Fruit fly (Drosophila melanogaster) whole organism, adult: ENCODE data around the gene Ugt303B1.

Experiments
- CG11617 ChIP-seq: fragments of 200-800 bp; sonication (Bioruptor generic); optimal IDR thresholded peaks from 2 replicates; lab custom pipeline; 2017; ENCODE audit warnings: mild to moderate bottlenecking, missing biosample characterization, missing genetic modification reagents, missing genetic modification characterization
- CG12768 ChIP-seq: fragments of 200-800 bp; sonication (Bioruptor generic); optimal IDR thresholded peaks from 2 replicates; lab custom pipeline; 2017; ENCODE audit warnings: missing biosample characterization, missing genetic modification characterization, mild to moderate bottlenecking, moderate library complexity, missing genetic modification reagents
- CG14711 ChIP-seq: fragments of 200-800 bp; sonication (Bioruptor generic); optimal IDR thresholded peaks from 2 replicates; lab custom pipeline; 2018; ENCODE audit warnings: missing biosample characterization, mild to moderate bottlenecking, missing genetic modification characterization, moderate library complexity
- CG1620 ChIP-seq: fragments of 200-800 bp; sonication (Bioruptor generic); optimal IDR thresholded peaks from 2 replicates; lab custom pipeline; 2016; ENCODE audit warnings: missing biosample characterization, missing genetic modification characterization
- CG33017 ChIP-seq: fragments of 200-800 bp; sonication (Bioruptor generic); optimal IDR thresholded peaks from 2 replicates; lab custom pipeline; 2018; ENCODE audit warnings: missing biosample characterization, mild to moderate bottlenecking, missing genetic modification characterization, moderate library complexity
- CG5204 ChIP-seq: fragments of 200-800 bp; sonication (Bioruptor generic); optimal IDR thresholded peaks from 2 replicates; lab custom pipeline; 2016; ENCODE audit warnings: missing biosample characterization, missing genetic modification characterization
- CG7045 ChIP-seq: fragments of 200-800 bp; sonication (Bioruptor generic); optimal IDR thresholded peaks from 2 replicates; lab custom pipeline; 2017; ENCODE audit warnings: missing biosample characterization, mild to moderate bottlenecking, missing genetic modification characterization
- CG7101 ChIP-seq: fragments of 200-800 bp; sonication (Bioruptor generic); optimal IDR thresholded peaks from 2 replicates; lab custom pipeline; 2018; ENCODE audit warnings: missing biosample characterization, mild to moderate bottlenecking, missing genetic modification characterization, moderate library complexity
- Clk ChIP-seq: fragments of 200-800 bp; sonication (Bioruptor generic); optimal IDR thresholded peaks from 2 replicates; lab custom pipeline; 2017; ENCODE audit warnings: missing biosample characterization, missing genetic modification characterization
- Crg-1 ChIP-seq: fragments of 200-800 bp; sonication (Bioruptor generic); optimal IDR thresholded peaks from 2 replicates; lab custom pipeline; 2016; ENCODE audit warnings: missing biosample characterization, missing genetic modification characterization
- Hr96 ChIP-seq: fragments of 200-800 bp; sonication (Bioruptor generic); optimal IDR thresholded peaks from 2 replicates; lab custom pipeline; 2016; ENCODE audit warnings: missing biosample characterization, missing genetic modification characterization
- Mnt ChIP-seq: fragments of 200-800 bp; sonication (Bioruptor generic); optimal IDR thresholded peaks from 2 replicates; lab custom pipeline; 2016; ENCODE audit warnings: missing biosample characterization, mild to moderate bottlenecking, missing genetic modification characterization
- bab1 ChIP-seq: fragments of 200-800 bp; sonication (Bioruptor generic); optimal IDR thresholded peaks from 3 replicates; lab custom pipeline; 2019; ENCODE audit warnings: missing biosample characterization, mild to moderate bottlenecking, missing genetic modification characterization, moderate library complexity
- cic ChIP-seq: fragments of 200-800 bp; sonication (Bioruptor generic); optimal IDR thresholded peaks from 2 replicates; lab custom pipeline; 2017; ENCODE audit warnings: missing biosample characterization, mild to moderate bottlenecking, missing genetic modification characterization, moderate library complexity
- cnc ChIP-seq, 2 experiments: fragments of >200 bp; optimal IDR thresholded peaks; 2 replicates each; lab custom pipeline; 2017
- kay ChIP-seq: fragments of 200-800 bp; sonication (Bioruptor generic); peaks from one replicate; lab custom pipeline; 2016; ENCODE audit warnings: missing biosample characterization, missing genetic modification characterization, borderline replicate concordance
- ovo ChIP-seq: fragments of 200-800 bp; sonication (Bioruptor generic); optimal IDR thresholded peaks from 2 replicates; lab custom pipeline; 2016; ENCODE audit warnings: missing biosample characterization, missing genetic modification characterization
- pad ChIP-seq: fragments of 200-800 bp; sonication (Bioruptor generic); optimal IDR thresholded peaks from 3 replicates; lab custom pipeline; 2017; ENCODE audit warnings: missing biosample characterization, missing genetic modification characterization, mild to moderate bottlenecking, moderate library complexity, missing genetic modification reagents
- tj ChIP-seq: fragments of 200-800 bp; sonication (Bioruptor generic); optimal IDR thresholded peaks from 3 replicates; lab custom pipeline; 2017; ENCODE audit warnings: missing biosample characterization, mild to moderate bottlenecking, missing genetic modification characterization, moderate library complexity
- toe ChIP-seq: fragments of 200-800 bp; sonication (Bioruptor generic); optimal IDR thresholded peaks from 2 replicates; lab custom pipeline; 2016; ENCODE audit warnings: missing biosample characterization, missing genetic modification characterization

Gene Ugt303B1

dm6 chr3R:23521483-23521882 lies 15.0 kb downstream of the Ugt303B1 start, which contains the start of gene CG10177:
Gene CG10177 (minus strand): TSS chr3R:23521583.
- TF ChIP-seq bab1 (GFP tag; lab: Kevin White, UChicago) (no peak), Clk (GFP tag; lab: Kevin White, UChicago) (no peak), cic (no peak), Mnt (GFP tag; lab: Kevin White, UChicago) (no peak), CG14711 (tag; lab: Kevin White, UChicago) (no peak), kay (no peak), CG12768 (GFP tag; lab: Kevin White, UChicago) (no peak), cnc (optimal IDR thresholded peaks at IDR 0.05; lab: Kevin White, UChicago) (no peak), CG1620 (no peak), CG5204 (GFP tag; lab: Kevin White, UChicago) (no peak), Hr96 (GFP tag; lab: Kevin White, UChicago) (no peak), CG11617 (GFP tag; lab: Kevin White, UChicago) (no peak), Crg-1 (GFP tag; lab: Kevin White, UChicago) (no peak), CG7101 (no peak), pad (GFP tag; lab: Kevin White, UChicago) (no peak), CG33017 (tag; lab: Kevin White, UChicago) (no peak), toe (GFP tag; lab: Kevin White, UChicago) (no peak), tj (GFP tag; lab: Kevin White, UChicago) (no peak)

dm6 chr3R:23519395-23520101 lies 17.0 kb downstream of the Ugt303B1 start, which contains the start of gene Irk2:
Gene Irk2 (minus strand): TSS chr3R:23519445.
- TF ChIP-seq ovo (GFP tag; lab: Kevin White, UChicago) (peak; percentile 48), Clk (GFP tag; lab: Kevin White, UChicago) (no peak), bab1 (GFP tag; lab: Kevin White, UChicago) (no peak), CG5204 (GFP tag; lab: Kevin White, UChicago) (no peak), Mnt (GFP tag; lab: Kevin White, UChicago) (no peak), CG11617 (GFP tag; lab: Kevin White, UChicago) (peak; percentile 12), CG7101 (peak; percentile 19), tj (GFP tag; lab: Kevin White, UChicago) (no peak), CG33017 (tag; lab: Kevin White, UChicago) (peak; percentile 4), Crg-1 (GFP tag; lab: Kevin White, UChicago) (peak; percentile 47), CG1620 (no peak), CG7045 (GFP tag; lab: Kevin White, UChicago) (no peak), toe (GFP tag; lab: Kevin White, UChicago) (peak; percentile 19), Hr96 (GFP tag; lab: Kevin White, UChicago) (peak; percentile 28), cic (peak; percentile 36), pad (GFP tag; lab: Kevin White, UChicago) (no peak), cnc (optimal IDR thresholded peaks at IDR 0.05; lab: Kevin White, UChicago) (no peak), CG14711 (tag; lab: Kevin White, UChicago) (no peak), kay (no peak), CG12768 (GFP tag; lab: Kevin White, UChicago) (no peak)

- TF ChIP-seq Clk (GFP tag; lab: Kevin White, UChicago): no peak
- TF ChIP-seq CG7101: no peak
- TF ChIP-seq ovo (GFP tag; lab: Kevin White, UChicago): no peak
- no peak for TF ChIP-seq Crg-1 (GFP tag; lab: Kevin White, UChicago)
- TF ChIP-seq CG5204 (GFP tag; lab: Kevin White, UChicago): no peak
- TF ChIP-seq CG1620: no peak
- TF ChIP-seq bab1 (GFP tag; lab: Kevin White, UChicago): no peak
- no peak for TF ChIP-seq CG33017 (tag; lab: Kevin White, UChicago)
- TF ChIP-seq toe (GFP tag; lab: Kevin White, UChicago): no peak
- TF ChIP-seq pad (GFP tag; lab: Kevin White, UChicago): no peak
- no peak for TF ChIP-seq CG7045 (GFP tag; lab: Kevin White, UChicago)
- no peak for TF ChIP-seq tj (GFP tag; lab: Kevin White, UChicago)
- no peak for TF ChIP-seq CG14711 (tag; lab: Kevin White, UChicago)
- TF ChIP-seq Mnt (GFP tag; lab: Kevin White, UChicago): no peak
- TF ChIP-seq kay: no peak
- no peak for TF ChIP-seq CG11617 (GFP tag; lab: Kevin White, UChicago)
- TF ChIP-seq Hr96 (GFP tag; lab: Kevin White, UChicago): no peak
- no peak for TF ChIP-seq cic
- TF ChIP-seq CG12768 (GFP tag; lab: Kevin White, UChicago): no peak
Measured at dm6 chr3R:23511356-23511755, 25.2 kb downstream of the Ugt303B1 start.

- TF ChIP-seq cnc (optimal IDR thresholded peaks at IDR 0.05; lab: Kevin White, UChicago): no peak
- no peak for TF ChIP-seq Clk (GFP tag; lab: Kevin White, UChicago)
- TF ChIP-seq CG11617 (GFP tag; lab: Kevin White, UChicago): no peak
- TF ChIP-seq CG12768 (GFP tag; lab: Kevin White, UChicago): no peak
- no peak for TF ChIP-seq Hr96 (GFP tag; lab: Kevin White, UChicago)
- no peak for TF ChIP-seq pad (GFP tag; lab: Kevin White, UChicago)
- TF ChIP-seq CG5204 (GFP tag; lab: Kevin White, UChicago): no peak
- no peak for TF ChIP-seq Crg-1 (GFP tag; lab: Kevin White, UChicago)
- TF ChIP-seq toe (GFP tag; lab: Kevin White, UChicago): no peak
- no peak for TF ChIP-seq cic
- no peak for TF ChIP-seq kay
- no peak for TF ChIP-seq Mnt (GFP tag; lab: Kevin White, UChicago)
- no peak for TF ChIP-seq CG7045 (GFP tag; lab: Kevin White, UChicago)
- no peak for TF ChIP-seq bab1 (GFP tag; lab: Kevin White, UChicago)
Measured at dm6 chr3R:23509408-23509940, 27.0 kb downstream of the Ugt303B1 start.

dm6 chr3R:23508304-23508703 lies 28.2 kb downstream of the Ugt303B1 start:
- TF ChIP-seq kay: no peak
